Fruit fly (Drosophila melanogaster): Measurements from ENCODE around the gene CG6834.

CG6834 gene

dm6 chr3R:11657786-11658193, 30.1 kb downstream of the CG6834 start (continued):
- TF ChIP-seq Ets97D (GFP tag; optimal IDR thresholded peaks at IDR 0.05) (no peak), Taf1 (GFP tag; IDR thresholded peaks at IDR 0.05) (peak; percentile 12; the same call in 1 of the 2 replicates), da (GFP tag; optimal IDR thresholded peaks at IDR 0.05) (no peak), sna (GFP tag; IDR thresholded peaks at IDR 0.05; ENCODE audit: partially characterized antibody) (no peak), CG17359 (tag; optimal IDR thresholded peaks at IDR 0.05) (peak; percentile 30), btn (GFP tag; optimal IDR thresholded peaks at IDR 0.05) (no peak), CG17186 (GFP tag; optimal IDR thresholded peaks at IDR 0.05) (no peak), croc (GFP tag; conservative IDR thresholded peaks at IDR 0.05) (no peak), dimm (GFP tag; IDR thresholded peaks at IDR 0.05) (no peak), YL-1 (GFP tag; optimal IDR thresholded peaks at IDR 0.05) (no peak), z (GFP tag; IDR thresholded peaks at IDR 0.05) (no peak), CG4854 (GFP tag; optimal IDR thresholded peaks at IDR 0.05) (no peak), Sox102F (GFP tag; optimal IDR thresholded peaks at IDR 0.05) (peak; percentile 10), CG3726 (GFP tag; IDR thresholded peaks at IDR 0.05) (no peak), Mrtf (GFP tag; IDR thresholded peaks at IDR 0.05) (no peak), ase (GFP tag; IDR thresholded peaks at IDR 0.05) (no peak), Dref (GFP tag; IDR thresholded peaks at IDR 0.05) (no peak), CG34224 (GFP tag; IDR thresholded peaks at IDR 0.05; ENCODE audit: partially characterized antibody) (no peak), HmgD (GFP tag; optimal IDR thresholded peaks at IDR 0.05) (no peak), CG4282 (GFP tag; optimal IDR thresholded peaks at IDR 0.05) (no peak), klu (GFP tag; IDR thresholded peaks at IDR 0.05) (no peak), CG2678 (tag; optimal IDR thresholded peaks at IDR 0.05) (peak; percentile 52), BtbVII (GFP tag; optimal IDR thresholded peaks at IDR 0.05) (peak; percentile 21), CG16813 (GFP tag; IDR thresholded peaks at IDR 0.05; ENCODE audit: partially characterized antibody) (no peak), CG11504 (tag; optimal IDR thresholded peaks at IDR 0.05) (peak; percentile 54), NC2α (GFP tag; optimal IDR thresholded peaks at IDR 0.05) (no peak), bab2 (GFP tag; optimal IDR thresholded peaks at IDR 0.05) (peak; percentile 24), CG8290 (GFP tag; optimal IDR thresholded peaks at IDR 0.05) (no peak), CG8290 (tag; optimal IDR thresholded peaks at IDR 0.05) (peak in 1 of 2 experiments; percentile 45), sd (tag; optimal IDR thresholded peaks at IDR 0.05) (peak; percentile 99), NC2β (GFP tag; optimal IDR thresholded peaks at IDR 0.05) (no peak), Adf1 (GFP tag; IDR thresholded peaks at IDR 0.05) (no peak), CG9817 (tag; optimal IDR thresholded peaks at IDR 0.05) (peak; percentile 10), caup (GFP tag; optimal IDR thresholded peaks at IDR 0.05; ENCODE audit: severe bottlenecking) (peak; percentile 29), HLH3B (GFP tag; IDR thresholded peaks at IDR 0.05) (no peak), CG6254 (GFP tag; optimal IDR thresholded peaks at IDR 0.05) (no peak), dpn (GFP tag; optimal IDR thresholded peaks at IDR 0.05) (peak; percentile 4 to 41), CG9797 (GFP tag; optimal IDR thresholded peaks at IDR 0.05) (no peak), az2 (GFP tag; optimal IDR thresholded peaks at IDR 0.05) (no peak), CG4424 (GFP tag; optimal IDR thresholded peaks at IDR 0.05) (peak; percentile 24), eve (GFP tag; optimal IDR thresholded peaks at IDR 0.05) (no peak), yki (optimal IDR thresholded peaks at IDR 0.05) (no peak), CG30020 (tag; optimal IDR thresholded peaks at IDR 0.05) (no peak), slp2 (GFP tag; optimal IDR thresholded peaks at IDR 0.05) (no peak), Neu2 (GFP tag; optimal IDR thresholded peaks at IDR 0.05; ENCODE audit: borderline replicate concordance) (no peak), CG6689 (GFP tag; IDR thresholded peaks at IDR 0.05) (0 out of 2 replicates have a peak, but pooled peaks have one; percentile 24), CG3995 (GFP tag; optimal IDR thresholded peaks at IDR 0.05) (no peak), emc (GFP tag; optimal IDR thresholded peaks at IDR 0.05) (no peak), CG7928 (GFP tag; optimal IDR thresholded peaks at IDR 0.05) (no peak), Atf-2 (GFP tag; optimal IDR thresholded peaks at IDR 0.05) (no peak), dmrt99B (tag; optimal IDR thresholded peaks at IDR 0.05) (peak; percentile 10), sc (optimal IDR thresholded peaks at IDR 0.05) (no peak), sc (GFP tag; optimal IDR thresholded peaks at IDR 0.05) (no peak)
